Worm (Caenorhabditis elegans) whole organism, L1 larva: Measurements from ENCODE around the gene srbc-57.

Experiments used
- C04F5.9 ChIP-seq: sonication (generic microtip); optimal IDR thresholded peaks from 2 replicates; lab custom pipeline; 2016; ENCODE audit warnings: missing genetic modification characterization, missing compliant biosample characterization
- C34B4.2 ChIP-seq: sonication (generic microtip); optimal IDR thresholded peaks from 2 replicates; lab custom pipeline; 2017; ENCODE audit warnings: mild to moderate bottlenecking, missing genetic modification characterization, missing compliant biosample characterization
- ama-1 ChIP-seq: fragments of 150-350 bp; optimal IDR thresholded peaks from 2 replicates; lab custom pipeline; 2014
- blmp-1 ChIP-seq: fragments of 150-350 bp; optimal IDR thresholded peaks from 2 replicates; lab custom pipeline; 2014; ENCODE audit warnings: missing biosample characterization, missing genetic modification characterization
- ceh-8 ChIP-seq: fragments of 200-800 bp; sonication (Bioruptor generic); optimal IDR thresholded peaks from 2 replicates; lab custom pipeline; 2018; ENCODE audit warnings: mild to moderate bottlenecking, missing genetic modification characterization, moderate library complexity, missing compliant biosample characterization
- ceh-90 ChIP-seq: sonication (generic microtip); optimal IDR thresholded peaks from 2 replicates; lab custom pipeline; 2016; ENCODE audit warnings: missing genetic modification characterization, missing compliant biosample characterization
- dpl-1 ChIP-seq, 3 experiments: fragments of 150-350 bp in 2 of 3; sonication (generic microtip) in 1 of 3; optimal IDR thresholded peaks; 2 replicates each; lab custom pipeline; 2014 to 2017; ENCODE audit warnings: missing biosample characterization in 3 of 3, missing genetic modification characterization in 3 of 3, missing genetic modification reagents in 3 of 3
- efl-1 ChIP-seq, 4 experiments: fragments of 150-350 bp; optimal IDR thresholded peaks in 3 of 4; peaks in 1 of 4; 1 replicate in 1 of 4; 2 replicates in 3 of 4; lab custom pipeline; 2014; ENCODE audit warnings: missing biosample characterization in 2 of 4, missing genetic modification characterization in 2 of 4, missing genetic modification reagents in 2 of 4
- egl-27 ChIP-seq, 2 experiments: fragments of 150-350 bp in 1 of 2; sonication (generic microtip); optimal IDR thresholded peaks; 3 replicates each; lab custom pipeline; 2017 to 2018; ENCODE audit warnings: missing biosample characterization in 2 of 2, missing genetic modification characterization in 2 of 2, missing genetic modification reagents in 2 of 2
- elt-2 ChIP-seq: sonication (generic microtip); optimal IDR thresholded peaks from 2 replicates; lab custom pipeline; 2016; ENCODE audit warnings: missing genetic modification characterization, mild to moderate bottlenecking, inconsistent platforms, missing compliant biosample characterization, missing genetic modification reagents
- fkh-4 ChIP-seq: sonication (generic microtip); optimal IDR thresholded peaks from 2 replicates; lab custom pipeline; 2016; ENCODE audit warnings: missing compliant biosample characterization, missing genetic modification characterization, borderline replicate concordance
- fkh-8 ChIP-seq: sonication (generic microtip); optimal IDR thresholded peaks from 2 replicates; lab custom pipeline; 2016; ENCODE audit warnings: mild to moderate bottlenecking, missing genetic modification characterization, missing compliant biosample characterization
- fos-1 ChIP-seq: fragments of 150-350 bp; optimal IDR thresholded peaks from 2 replicates; lab custom pipeline; 2014; ENCODE audit warnings: missing biosample characterization, missing genetic modification characterization
- hpl-2 ChIP-seq: fragments of 150-350 bp; optimal IDR thresholded peaks from 2 replicates; lab custom pipeline; 2014; ENCODE audit warnings: missing biosample characterization, missing genetic modification reagents, missing genetic modification characterization
- jun-1 ChIP-seq: fragments of 150-350 bp; optimal IDR thresholded peaks from 2 replicates; lab custom pipeline; 2014; ENCODE audit warnings: missing biosample characterization, missing genetic modification reagents, missing genetic modification characterization
- lin-13 ChIP-seq: fragments of 150-350 bp; optimal IDR thresholded peaks from 2 replicates; lab custom pipeline; 2014; ENCODE audit warnings: missing biosample characterization, missing genetic modification reagents, missing genetic modification characterization
- lir-3 ChIP-seq: sonication (generic microtip); optimal IDR thresholded peaks from 2 replicates; lab custom pipeline; 2016; ENCODE audit warnings: mild to moderate bottlenecking, missing genetic modification characterization, moderate library complexity, missing compliant biosample characterization; ENCODE audit not compliant: poor library complexity
- lsy-2 ChIP-seq, 2 experiments: fragments of 150-350 bp; optimal IDR thresholded peaks; 2 replicates each; lab custom pipeline; 2014; ENCODE audit warnings: missing biosample characterization in 2 of 2, missing genetic modification characterization in 2 of 2
- mef-2 ChIP-seq: fragments of 150-350 bp; optimal IDR thresholded peaks from 2 replicates; lab custom pipeline; 2014; ENCODE audit warnings: missing biosample characterization, missing genetic modification characterization
- mep-1 ChIP-seq: fragments of 150-350 bp; optimal IDR thresholded peaks from 2 replicates; lab custom pipeline; 2014; ENCODE audit warnings: missing biosample characterization, missing genetic modification characterization
- nhr-20 ChIP-seq: sonication (generic microtip); optimal IDR thresholded peaks from 2 replicates; lab custom pipeline; 2016; ENCODE audit warnings: mild to moderate bottlenecking, missing genetic modification characterization, missing compliant biosample characterization
- nhr-237 ChIP-seq: fragments of 150-350 bp; optimal IDR thresholded peaks from 2 replicates; lab custom pipeline; 2014; ENCODE audit warnings: missing biosample characterization, missing genetic modification characterization
- nhr-77 ChIP-seq: fragments of 150-350 bp; optimal IDR thresholded peaks from 2 replicates; lab custom pipeline; 2014; ENCODE audit warnings: missing biosample characterization, missing genetic modification characterization
- nhr-84 ChIP-seq: sonication (generic microtip); optimal IDR thresholded peaks from 2 replicates; lab custom pipeline; 2017; ENCODE audit warnings: missing biosample characterization, missing genetic modification characterization
- nhr-85 ChIP-seq: sonication (generic microtip); peaks from one replicate; lab custom pipeline; 2016; ENCODE audit warnings: missing genetic modification characterization, inconsistent platforms, missing compliant biosample characterization
- nhr-90 ChIP-seq: sonication (generic microtip); optimal IDR thresholded peaks from 2 replicates; lab custom pipeline; 2016; ENCODE audit warnings: mild to moderate bottlenecking, missing genetic modification characterization, missing compliant biosample characterization; ENCODE audit not compliant: poor library complexity
- pqm-1 ChIP-seq: sonication (generic microtip); optimal IDR thresholded peaks from 3 replicates; lab custom pipeline; 2017; ENCODE audit warnings: missing biosample characterization, missing genetic modification characterization
- rnt-1 ChIP-seq: sonication (generic microtip); optimal IDR thresholded peaks from 2 replicates; lab custom pipeline; 2016; ENCODE audit warnings: mild to moderate bottlenecking, missing genetic modification characterization, moderate library complexity, missing compliant biosample characterization
- skn-1 ChIP-seq: fragments of 150-350 bp; optimal IDR thresholded peaks from 2 replicates; lab custom pipeline; 2014; ENCODE audit warnings: missing biosample characterization, missing genetic modification characterization
- snpc-4 ChIP-seq: fragments of 150-350 bp; optimal IDR thresholded peaks from 2 replicates; lab custom pipeline; 2014; ENCODE audit warnings: missing biosample characterization, missing genetic modification characterization
- snu-23 ChIP-seq: sonication (generic microtip); optimal IDR thresholded peaks from 2 replicates; lab custom pipeline; 2016; ENCODE audit warnings: missing genetic modification characterization, missing compliant biosample characterization
- sox-4 ChIP-seq: sonication (generic microtip); optimal IDR thresholded peaks from 2 replicates; lab custom pipeline; 2016; ENCODE audit warnings: missing genetic modification characterization, missing compliant biosample characterization
- sptf-1 ChIP-seq: fragments of 150-350 bp; optimal IDR thresholded peaks from 2 replicates; lab custom pipeline; 2014; ENCODE audit warnings: missing biosample characterization, missing genetic modification characterization
- tbx-2 ChIP-seq: sonication (generic microtip); optimal IDR thresholded peaks from 2 replicates; lab custom pipeline; 2016; ENCODE audit warnings: missing genetic modification characterization, missing compliant biosample characterization
- unc-30 ChIP-seq: sonication (generic microtip); optimal IDR thresholded peaks from 2 replicates; lab custom pipeline; 2017; ENCODE audit warnings: missing biosample characterization, missing genetic modification characterization
- unc-98 ChIP-seq: fragments of 200-800 bp; sonication (Bioruptor generic); IDR thresholded peaks from 2 replicates; pipeline ENCODE4 v1.3.6; 2022; ENCODE audit warnings: missing genetic modification characterization, missing compliant biosample characterization
- xbp-1 ChIP-seq: sonication (generic microtip); optimal IDR thresholded peaks from 2 replicates; lab custom pipeline; 2016; ENCODE audit warnings: missing genetic modification characterization, missing compliant biosample characterization
- zag-1 ChIP-seq: fragments of 150-350 bp; optimal IDR thresholded peaks from 2 replicates; lab custom pipeline; 2014; ENCODE audit warnings: missing biosample characterization, missing genetic modification characterization

Gene srbc-57

ce11 chrV:446574-446973 lies 21.8 kb downstream of the srbc-57 start, which contains the start of gene srh-34:
Gene srh-34 (minus strand): TSS chrV:446674.
- TF ChIP-seq fos-1 (tag; lab: Kevin White, UChicago) (no peak), ama-1 (lab: Kevin White, UChicago) (no peak), zag-1 (tag; lab: Kevin White, UChicago) (no peak), nhr-84 (tag; lab: Kevin White, UChicago) (no peak), fkh-4 (no peak), tbx-2 (tag; lab: Kevin White, UChicago) (no peak), jun-1 (tag; lab: Kevin White, UChicago) (no peak)

ce11 chrV:443193-443592 lies 25.2 kb downstream of the srbc-57 start, which contains the start of gene srh-33:
Gene srh-33 (minus strand): TSS chrV:443293.
- TF ChIP-seq nhr-90 (tag; lab: Kevin White, UChicago) (no peak), snu-23 (GFP tag; lab: Kevin White, UChicago) (no peak), nhr-77 (tag; lab: Kevin White, UChicago) (no peak), unc-98 (no peak), sptf-1 (tag; lab: Kevin White, UChicago) (no peak), mep-1 (tag; lab: Kevin White, UChicago) (no peak), dpl-1 (GFP tag; optimal IDR thresholded peaks at IDR 0.05; lab: Kevin White, UChicago) (no peak), ceh-8 (GFP tag; lab: Kevin White, UChicago) (no peak), hpl-2 (GFP tag; lab: Kevin White, UChicago) (no peak), ama-1 (lab: Kevin White, UChicago) (no peak), egl-27 (tag; optimal IDR thresholded peaks at IDR 0.05; lab: Kevin White, UChicago) (no peak), lin-13 (GFP tag; lab: Kevin White, UChicago) (no peak)
- TF ChIP-seq, all 84 proteins: peak for 0

DNA sequence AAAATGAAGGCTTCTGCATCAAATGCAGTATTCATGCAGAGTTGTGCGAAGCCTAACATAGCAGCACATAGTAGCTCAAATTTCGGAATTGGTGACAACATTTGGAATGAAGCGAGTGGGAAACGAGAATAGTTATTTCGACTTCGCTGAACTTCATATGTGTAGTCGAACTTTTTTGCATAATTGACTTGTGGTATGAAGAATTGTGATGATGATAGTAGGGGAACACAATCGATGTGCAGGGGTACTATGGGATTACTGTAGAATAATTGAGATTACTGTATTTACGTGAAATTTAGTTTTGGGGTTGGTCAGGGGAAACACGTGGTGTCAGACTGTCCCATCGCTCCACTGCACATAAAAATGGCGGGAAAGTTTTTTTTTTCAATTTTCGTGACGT lies 27.4 kb downstream of the srbc-57 start, which contains the start of gene B0554.7:
TSS of gene B0554.7 (minus strand) at position 101 of the 400 bp plus-strand sequence.
- no peak for TF ChIP-seq nhr-84 (tag; lab: Kevin White, UChicago)
- no peak for TF ChIP-seq ceh-90
- no peak for TF ChIP-seq C04F5.9 (tag; lab: Kevin White, UChicago)
- TF ChIP-seq nhr-90 (tag; lab: Kevin White, UChicago), result no peak
- no peak for TF ChIP-seq sox-4 (tag; lab: Kevin White, UChicago)
- no peak for TF ChIP-seq blmp-1
- TF ChIP-seq snu-23 (GFP tag; lab: Kevin White, UChicago), result no peak
- TF ChIP-seq nhr-237, result no peak
- TF ChIP-seq jun-1 (tag; lab: Kevin White, UChicago), result no peak
- TF ChIP-seq ama-1 (lab: Kevin White, UChicago), result no peak
- no peak for TF ChIP-seq mef-2 (tag; lab: Kevin White, UChicago)
- TF ChIP-seq snpc-4 (tag; lab: Kevin White, UChicago), result no peak
- no peak for TF ChIP-seq xbp-1
- no peak for TF ChIP-seq sptf-1 (tag; lab: Kevin White, UChicago)

- TF ChIP-seq efl-1 (optimal IDR thresholded peaks at IDR 0.05; lab: Kevin White, UChicago), result no peak
- peak in 1 of 2 experiments; percentile 21 for TF ChIP-seq efl-1 (GFP tag; optimal IDR thresholded peaks at IDR 0.05 in 1 of 2; lab: Kevin White, UChicago)
- TF ChIP-seq C34B4.2 (tag; lab: Kevin White, UChicago), result no peak
These were observed 29.1 kb downstream of the srbc-57 start for ce11 chrV:439183-439749.

DNA sequence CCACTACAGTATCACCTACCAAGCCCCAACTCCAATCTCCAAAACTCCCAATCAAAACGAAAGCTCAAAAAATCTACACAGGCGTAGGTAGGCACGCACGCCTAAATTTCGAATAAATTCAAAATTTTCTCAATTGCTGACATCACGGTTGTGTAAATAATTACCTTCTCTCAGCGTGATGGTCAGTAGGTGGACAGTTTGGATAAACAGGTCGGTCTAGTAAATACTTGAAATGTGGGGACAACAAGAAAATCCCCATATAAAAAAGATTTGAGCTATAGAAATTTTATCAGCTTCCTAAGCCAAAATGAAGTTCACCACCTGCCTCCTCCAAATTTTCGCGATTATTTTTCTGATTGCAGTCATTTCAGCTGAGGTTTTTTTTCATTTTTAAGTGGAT lies 30.3 kb downstream of the srbc-57 start, which contains the start of gene B0554.1:
TSS of gene B0554.1 (plus strand) at position 301 of the 400 bp plus-strand sequence.
- no peak for TF ChIP-seq lsy-2 (tag; optimal IDR thresholded peaks at IDR 0.05; lab: Kevin White, UChicago)
- TF ChIP-seq unc-98, result no peak
- no peak for TF ChIP-seq elt-2 (tag; lab: Kevin White, UChicago)
- TF ChIP-seq fkh-4, result no peak
- no peak for TF ChIP-seq nhr-85 (tag; lab: Kevin White, UChicago)
- no peak for TF ChIP-seq lir-3 (tag; lab: Kevin White, UChicago)
- no peak for TF ChIP-seq fos-1 (tag; lab: Kevin White, UChicago)
- TF ChIP-seq ceh-90, result no peak
- no peak for TF ChIP-seq sox-4 (tag; lab: Kevin White, UChicago)
- no peak for TF ChIP-seq rnt-1 (tag; lab: Kevin White, UChicago)
- no peak for TF ChIP-seq unc-30 (tag; lab: Kevin White, UChicago)
- TF ChIP-seq nhr-20 (tag; lab: Kevin White, UChicago), result no peak
- no peak for TF ChIP-seq fkh-8
- no peak for TF ChIP-seq skn-1 (tag; lab: Kevin White, UChicago)
- TF ChIP-seq pqm-1 (tag; lab: Kevin White, UChicago), result no peak
- no peak for TF ChIP-seq C34B4.2 (tag; lab: Kevin White, UChicago)
- TF ChIP-seq nhr-77 (tag; lab: Kevin White, UChicago), result no peak
- TF ChIP-seq, all 84 proteins: peak for 0
